Worm (Caenorhabditis elegans) whole organism, L1 larva: Measurements from ENCODE around the gene C48B4.12.

Experiments
- ama-1 ChIP-seq: fragments of 150-350 bp; optimal IDR thresholded peaks from 2 replicates; lab custom pipeline; 2014
- fkh-10 ChIP-seq: sonication (generic microtip); optimal IDR thresholded peaks from 2 replicates; lab custom pipeline; 2017; ENCODE audit warnings: missing biosample characterization, missing genetic modification reagents, missing genetic modification characterization
- fos-1 ChIP-seq: fragments of 150-350 bp; optimal IDR thresholded peaks from 2 replicates; lab custom pipeline; 2014; ENCODE audit warnings: missing biosample characterization, missing genetic modification characterization
- isw-1 ChIP-seq: fragments of 200-800 bp; sonication (Bioruptor generic); IDR thresholded peaks from 2 replicates; pipeline ENCODE4 v1.3.6; 2022; ENCODE audit warnings: missing genetic modification characterization, missing compliant biosample characterization
- jun-1 ChIP-seq: fragments of 150-350 bp; optimal IDR thresholded peaks from 2 replicates; lab custom pipeline; 2014; ENCODE audit warnings: missing biosample characterization, missing genetic modification reagents, missing genetic modification characterization
- nhr-11 ChIP-seq: fragments of 150-350 bp; optimal IDR thresholded peaks from 2 replicates; lab custom pipeline; 2014; ENCODE audit warnings: missing biosample characterization, missing genetic modification characterization
- nhr-84 ChIP-seq: sonication (generic microtip); optimal IDR thresholded peaks from 2 replicates; lab custom pipeline; 2017; ENCODE audit warnings: missing biosample characterization, missing genetic modification characterization
- tbx-2 ChIP-seq: sonication (generic microtip); optimal IDR thresholded peaks from 2 replicates; lab custom pipeline; 2016; ENCODE audit warnings: missing genetic modification characterization, missing compliant biosample characterization
- unc-62 ChIP-seq: fragments of 150-350 bp; optimal IDR thresholded peaks from 2 replicates; lab custom pipeline; 2014; ENCODE audit warnings: missing biosample characterization, missing genetic modification reagents, missing genetic modification characterization

DNA sequence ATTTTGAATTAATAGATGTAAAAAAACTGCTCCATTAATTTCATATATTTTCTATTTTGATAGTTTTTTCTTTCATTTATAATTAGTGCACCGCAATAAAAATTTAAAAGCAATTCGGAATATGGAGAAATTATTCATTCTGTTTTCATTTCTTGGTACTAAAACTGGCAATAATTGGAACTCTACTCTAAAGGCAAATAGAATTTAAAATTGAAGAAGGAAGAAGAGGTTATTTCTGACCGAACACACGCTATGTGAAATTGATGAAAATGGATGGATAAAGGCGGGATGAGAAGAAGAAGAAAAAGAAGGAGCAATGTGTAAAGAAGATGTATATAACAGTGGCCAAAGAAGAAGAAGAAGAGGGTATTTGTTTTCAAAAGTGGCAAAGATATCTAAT, 13.9 kb upstream of the C48B4.12 start:
- TF ChIP-seq nhr-11, result no peak
- no peak for TF ChIP-seq unc-62 (GFP tag; lab: Kevin White, UChicago)
- TF ChIP-seq fkh-10 (GFP tag; lab: Kevin White, UChicago), result no peak
- TF ChIP-seq jun-1, result no peak
- TF ChIP-seq ama-1 (lab: Kevin White, UChicago), result no peak
- no peak for TF ChIP-seq fos-1 (tag; lab: Kevin White, UChicago)
- TF ChIP-seq isw-1, result no peak
- TF ChIP-seq tbx-2 (tag; lab: Kevin White, UChicago), result no peak
- TF ChIP-seq nhr-84 (tag; lab: Kevin White, UChicago), result no peak
